Worm (Caenorhabditis elegans): ENCODE data around the gene srz-91.

DNA sequence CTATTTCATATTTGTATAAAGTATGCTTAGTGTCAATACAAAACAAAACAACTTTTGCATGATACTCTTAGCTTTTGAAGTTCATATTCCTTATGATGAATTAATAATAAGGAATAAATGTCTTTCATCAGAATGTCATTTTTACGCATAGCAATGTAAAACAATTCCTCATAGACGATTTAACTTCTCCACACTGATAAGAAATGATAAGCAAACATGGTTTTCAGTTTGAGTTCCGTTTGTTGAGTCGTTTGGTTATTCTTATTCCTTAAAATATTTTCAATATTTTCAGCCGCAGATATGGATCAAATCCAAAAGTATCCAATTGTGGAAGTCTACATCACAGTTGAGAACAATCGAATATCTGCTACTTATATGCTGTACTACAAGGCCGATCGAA, 17.0 kb downstream of the srz-91 start, which contains the start of gene F57G4.11:
- TF ChIP-seq hnd-1 (tag; optimal IDR thresholded peaks at IDR 0.05): no peak
- no peak for TF ChIP-seq pes-1 (GFP tag; IDR thresholded peaks at IDR 0.05)
- TF ChIP-seq ama-1 (optimal IDR thresholded peaks at IDR 0.05): no peak
- TF ChIP-seq tbx-11 (GFP tag; IDR thresholded peaks at IDR 0.05): no peak
- TF ChIP-seq F13C5.2 (tag; optimal IDR thresholded peaks at IDR 0.05): no peak
- no peak for TF ChIP-seq B0310.2 (tag; optimal IDR thresholded peaks at IDR 0.05)
- no peak for TF ChIP-seq ceh-36 (tag; optimal IDR thresholded peaks at IDR 0.05)
- no peak for TF ChIP-seq hmg-4 (GFP tag; optimal IDR thresholded peaks at IDR 0.05)
- TF ChIP-seq ceh-13 (GFP tag; optimal IDR thresholded peaks at IDR 0.05): no peak

All from whole organism, early embryonic.